Worm (Caenorhabditis elegans): ENCODE data around the gene str-162.

Gene str-162

DNA sequence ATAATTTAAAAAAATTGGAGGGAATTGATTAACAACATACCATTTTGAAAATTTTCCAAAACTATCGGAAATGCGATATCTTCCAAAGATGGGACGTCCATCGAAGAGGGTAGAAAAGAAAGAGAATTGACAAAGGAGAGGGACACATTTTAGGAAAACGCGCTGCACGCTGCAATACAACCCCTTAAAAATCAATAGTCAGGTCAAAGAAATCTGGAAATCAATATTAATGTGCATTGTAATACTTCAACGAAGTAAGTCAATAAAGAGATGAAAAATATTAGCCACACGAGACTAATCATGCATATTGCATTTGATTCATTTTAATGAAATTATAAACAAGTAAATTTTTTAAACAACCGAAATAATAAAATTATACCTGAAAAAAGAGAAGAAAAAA is 22.8 kb upstream of the str-162 start, which contains the start of gene Y9C9A.13:
Gene Y9C9A.13 (minus strand): TSS at position 101 of the 400 bp plus-strand sequence.
- TF ChIP-seq nhr-77 (tag; optimal IDR thresholded peaks at IDR 0.05) = no peak
- no peak for TF ChIP-seq egl-27 (tag; optimal IDR thresholded peaks at IDR 0.05)
- no peak for TF ChIP-seq dve-1 (tag; optimal IDR thresholded peaks at IDR 0.05; ENCODE audit: insufficient read depth)
- no peak for TF ChIP-seq skn-1 (tag; optimal IDR thresholded peaks at IDR 0.05)
- TF ChIP-seq nhr-102 (tag; optimal IDR thresholded peaks at IDR 0.05) = no peak
- TF ChIP-seq F49E8.2 (tag; optimal IDR thresholded peaks at IDR 0.05; ENCODE audit: borderline replicate concordance) = no peak
- no peak for TF ChIP-seq lin-15B (tag; optimal IDR thresholded peaks at IDR 0.05)
- TF ChIP-seq attf-4 (tag; optimal IDR thresholded peaks at IDR 0.05) = no peak

DNA sequence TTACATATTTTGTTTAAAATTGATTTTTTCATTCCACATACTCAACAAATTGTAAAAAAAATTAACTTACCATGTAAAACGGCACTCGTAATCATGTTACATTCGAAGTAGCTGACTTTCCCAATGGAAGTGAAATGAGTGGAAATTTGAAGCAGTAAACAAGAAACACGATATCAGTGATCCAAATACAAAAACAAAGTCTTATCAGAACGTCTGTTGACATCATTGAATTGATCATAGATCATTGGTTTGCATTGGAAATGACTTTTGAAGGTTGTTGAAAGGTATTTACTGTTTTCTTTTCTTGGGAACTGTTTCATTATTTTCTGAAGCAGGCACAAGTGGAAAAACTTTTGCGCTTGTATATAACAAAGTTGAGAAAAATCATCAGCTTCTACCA is 16.2 kb upstream of the str-162 start, which contains the start of gene Y9C9A.16:
Gene Y9C9A.16 (minus strand): TSS at position 131 of the 400 bp plus-strand sequence.
- TF ChIP-seq daf-16 (GFP tag; optimal IDR thresholded peaks at IDR 0.05) (no peak), daf-16 (tag; optimal IDR thresholded peaks at IDR 0.05) (peak; percentile 100), zip-11 (GFP tag; IDR thresholded peaks at IDR 0.05) (no peak), hif-1 (tag; optimal IDR thresholded peaks at IDR 0.05) (no peak), fkh-10 (GFP tag; optimal IDR thresholded peaks at IDR 0.05) (no peak), F49E8.2 (tag; optimal IDR thresholded peaks at IDR 0.05; ENCODE audit: borderline replicate concordance) (no peak), mes-2 (tag; optimal IDR thresholded peaks at IDR 0.05; ENCODE audit: poor library complexity, severe bottlenecking) (no peak), R02D3.7 (tag; optimal IDR thresholded peaks at IDR 0.05) (no peak), aha-1 (tag) (no peak), unc-62 (GFP tag; optimal IDR thresholded peaks at IDR 0.05 in 1 of 2) (peak in 1 of 2 experiments; percentile 57), unc-62 (tag; optimal IDR thresholded peaks at IDR 0.05) (no peak)

DNA sequence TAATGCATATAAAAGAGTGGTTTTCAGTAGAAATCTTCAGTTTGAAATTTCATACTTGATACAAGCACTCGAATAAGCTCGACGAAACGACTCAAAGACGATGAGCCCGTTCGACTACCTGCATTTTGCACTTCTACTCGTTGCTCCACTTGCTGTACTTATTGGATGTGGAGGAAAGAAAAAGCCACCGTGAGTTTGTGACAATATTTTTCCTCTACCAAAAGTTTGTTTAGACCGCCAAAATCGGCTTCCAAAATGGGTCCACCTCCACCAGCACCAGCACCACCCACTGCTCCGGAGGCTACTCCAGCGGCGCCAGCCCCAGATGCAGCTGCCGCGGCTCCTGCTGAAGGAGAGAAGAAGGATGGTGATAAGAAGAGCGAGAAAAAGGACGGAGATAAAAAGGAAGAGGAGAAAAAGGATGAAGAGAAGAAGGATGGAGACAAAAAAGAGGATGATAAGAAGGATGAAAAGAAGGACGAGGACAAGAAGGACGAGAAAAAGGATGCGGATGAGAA is 15.0 kb upstream of the str-162 start, which contains the start of gene E03H12.5:
Gene E03H12.5 (plus strand): TSS at position 51 of the 518 bp plus-strand sequence.
- TF ChIP-seq mxl-2 (GFP tag; conservative IDR thresholded peaks at IDR 0.05) (0 out of 2 replicates have a peak, but pooled peaks have one; percentile 8), ceh-28 (tag; optimal IDR thresholded peaks at IDR 0.05) (no peak), mdt-29 (GFP tag; IDR thresholded peaks at IDR 0.05) (no peak), F10B5.3 (tag; optimal IDR thresholded peaks at IDR 0.05) (no peak), set-16 (GFP tag; IDR thresholded peaks at IDR 0.05) (peak; percentile 91; the same call in 1 of the 2 replicates), mxl-3 (GFP tag; optimal IDR thresholded peaks at IDR 0.05) (no peak), nhr-42 (GFP tag; IDR thresholded peaks at IDR 0.05) (no peak)

DNA sequence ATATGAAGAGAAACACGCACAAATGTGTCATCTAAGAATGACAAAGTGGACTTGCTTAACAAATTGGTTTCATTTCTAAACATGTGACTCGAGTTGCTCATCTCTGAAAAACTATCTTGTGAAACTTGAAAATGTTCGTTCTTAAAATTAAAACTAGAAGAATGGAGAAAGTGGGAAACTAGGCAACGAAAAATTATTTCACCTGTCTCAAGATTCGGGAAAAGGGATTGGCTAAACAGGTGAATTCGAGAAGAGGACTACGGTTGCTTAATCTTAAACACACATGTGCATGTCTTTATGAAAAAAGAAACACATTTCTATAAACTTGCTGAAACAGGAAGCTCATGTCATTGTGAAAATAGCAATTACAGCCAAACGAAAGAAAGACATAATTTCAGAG is 11.2 kb upstream of the str-162 start, which contains the start of gene srz-24:
Gene srz-24 (minus strand): TSS at position 101 of the 400 bp plus-strand sequence.
- TF ChIP-seq php-3 (GFP tag; IDR thresholded peaks at IDR 0.05) (no peak), pqm-1 (tag; optimal IDR thresholded peaks at IDR 0.05) (no peak), ceh-28 (tag; optimal IDR thresholded peaks at IDR 0.05) (no peak), ZK337.2 (GFP tag; IDR thresholded peaks at IDR 0.05) (no peak), daf-19 (GFP tag; conservative IDR thresholded peaks at IDR 0.05) (no peak), ctbp-1 (GFP tag; IDR thresholded peaks at IDR 0.05) (no peak), egl-27 (tag; optimal IDR thresholded peaks at IDR 0.05) (no peak), lin-39 (tag; optimal IDR thresholded peaks at IDR 0.05) (no peak), dpl-1 (GFP tag; optimal IDR thresholded peaks at IDR 0.05) (no peak)

DNA sequence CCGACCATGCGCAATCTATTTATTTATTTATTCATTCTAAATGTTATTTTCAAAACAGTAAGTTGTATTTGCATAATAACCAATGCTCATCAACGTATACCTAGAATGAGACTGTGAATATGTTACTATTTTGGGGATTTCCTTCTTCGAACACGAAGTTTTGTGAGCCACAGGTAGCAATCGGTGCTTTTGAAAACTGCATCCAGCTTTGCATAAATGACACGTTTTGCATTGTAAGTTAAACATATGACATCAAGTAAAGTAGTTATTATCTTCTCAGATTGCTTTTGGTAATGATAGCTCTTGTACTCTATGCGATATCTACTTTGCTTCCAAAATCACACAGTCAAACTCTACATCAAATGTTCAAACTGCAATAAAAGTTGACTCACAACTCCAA is 9.7 kb upstream of the str-162 start, which contains the start of gene E03H12.4:
Gene E03H12.4 (plus strand): TSS at position 120 of the 400 bp plus-strand sequence.
- TF ChIP-seq hif-1 (tag; optimal IDR thresholded peaks at IDR 0.05) (no peak), unc-62 (GFP tag; optimal IDR thresholded peaks at IDR 0.05 in 1 of 2) (peak in 1 of 2 experiments; percentile 96), unc-62 (tag; optimal IDR thresholded peaks at IDR 0.05) (no peak)

All from whole organism, L4 larva.